Worm (Caenorhabditis elegans) whole organism, midembryonic: ENCODE data around the gene rap-1.

ENCODE experiments used
- cog-1 ChIP-seq: sonication (generic microtip); optimal IDR thresholded peaks from 2 replicates; lab custom pipeline; 2016; ENCODE audit warnings: missing genetic modification characterization, missing compliant biosample characterization
- flt-1 ChIP-seq: fragments of 200-800 bp; sonication (Bioruptor generic); IDR thresholded peaks from 2 replicates; pipeline ENCODE4 v1.3.6; 2022; ENCODE audit warnings: missing genetic modification characterization, missing compliant biosample characterization
- klf-2 ChIP-seq: fragments of 200-800 bp; sonication (Bioruptor generic); conservative IDR thresholded peaks from 2 replicates; pipeline ENCODE4 v1.3.6; 2022; ENCODE audit warnings: missing genetic modification reagents, missing genetic modification characterization, missing compliant biosample characterization
- ref-1 ChIP-seq: fragments of 200-800 bp; sonication (Bioruptor generic); conservative IDR thresholded peaks from 2 replicates; pipeline ENCODE4 v1.3.6; 2022; ENCODE audit warnings: missing genetic modification reagents, missing genetic modification characterization, missing compliant biosample characterization
- ztf-23 ChIP-seq: fragments of 200-800 bp; sonication (Bioruptor generic); IDR thresholded peaks from 2 replicates; pipeline ENCODE4 v1.3.6; 2022; ENCODE audit warnings: missing genetic modification reagents, missing genetic modification characterization, missing compliant biosample characterization

DNA sequence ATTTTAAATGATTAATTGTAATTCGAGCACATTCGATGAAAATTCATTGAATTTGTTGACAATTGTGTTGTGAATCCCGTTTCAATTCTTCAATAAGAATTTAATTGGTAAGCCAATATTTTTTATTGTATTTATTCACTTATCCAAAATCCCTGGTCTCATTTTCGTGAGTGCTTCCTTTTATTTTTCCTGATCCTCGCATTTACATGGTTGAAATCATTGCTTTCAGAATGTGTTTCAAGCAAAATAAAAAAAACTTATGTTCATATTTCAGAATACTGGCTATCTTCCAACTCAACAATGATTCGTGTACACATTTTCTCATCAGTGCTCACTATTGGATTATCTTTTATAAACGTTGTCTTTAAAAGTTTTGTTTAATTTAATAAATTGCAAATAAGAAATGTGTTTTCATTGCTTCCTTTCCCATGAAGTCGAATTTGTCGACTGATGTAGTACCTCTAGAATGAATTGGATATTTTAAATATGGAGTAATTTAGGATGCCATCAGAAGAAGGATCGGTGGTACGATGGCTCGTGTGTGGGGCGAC lies 11.3 kb upstream of the rap-1 start, which contains the start of the genes D1046.18 and slc-25A26:
- TF ChIP-seq ref-1 (GFP tag; lab: Robert Waterston, UW) (no peak), flt-1 (GFP tag; lab: Robert Waterston, UW) (no peak), cog-1 (tag; lab: Kevin White, UChicago) (no peak), ztf-23 (GFP tag; lab: Robert Waterston, UW) (no peak), klf-2 (no peak)
